Fruit fly (Drosophila melanogaster): ENCODE measurements around the gene CG16781.

CG16781 gene

dm6 chrX:3424963-3425362 is 38.9 kb downstream of the CG16781 start (continued):
- TF ChIP-seq CG12104 (GFP tag; optimal IDR thresholded peaks at IDR 0.05) (no peak), dan (GFP tag; IDR thresholded peaks at IDR 0.05) (peak; percentile 28; the same call in 1 of the 2 replicates), CG14710 (tag; optimal IDR thresholded peaks at IDR 0.05) (peak; percentile 58), CG6791 (GFP tag; IDR thresholded peaks at IDR 0.05; ENCODE audit: partially characterized antibody) (no peak), insv (GFP tag; optimal IDR thresholded peaks at IDR 0.05) (no peak), Dip3 (GFP tag; optimal IDR thresholded peaks at IDR 0.05) (peak; percentile 74), CG4282 (GFP tag; optimal IDR thresholded peaks at IDR 0.05) (no peak), NC2α (GFP tag; optimal IDR thresholded peaks at IDR 0.05) (no peak), CG5245 (GFP tag; optimal IDR thresholded peaks at IDR 0.05) (peak; percentile 68), Dad (GFP tag; optimal IDR thresholded peaks at IDR 0.05) (peak; percentile 62), CG4730 (GFP tag; IDR thresholded peaks at IDR 0.05) (peak; percentile 66), ind (GFP tag; optimal IDR thresholded peaks at IDR 0.05) (peak; percentile 78), ftz-f1 (GFP tag; optimal IDR thresholded peaks at IDR 0.05) (no peak), Dbx (GFP tag; IDR thresholded peaks at IDR 0.05) (peak; percentile 45; the same call in 1 of the 3 replicates), mirr (GFP tag; optimal IDR thresholded peaks at IDR 0.05) (no peak), Taf1 (GFP tag; IDR thresholded peaks at IDR 0.05) (peak; percentile 19; the same call in 1 of the 2 replicates), CG14965 (GFP tag; optimal IDR thresholded peaks at IDR 0.05; ENCODE audit: borderline replicate concordance) (no peak), Dp (GFP tag; optimal IDR thresholded peaks at IDR 0.05) (no peak), CG8388 (GFP tag; optimal IDR thresholded peaks at IDR 0.05) (peak; percentile 82), CG1647 (GFP tag; optimal IDR thresholded peaks at IDR 0.05) (peak; percentile 55), nmo (GFP tag; optimal IDR thresholded peaks at IDR 0.05) (peak; percentile 83), sim (GFP tag; IDR thresholded peaks at IDR 0.05) (peak; percentile 46; the same call in 1 of the 2 replicates), CG14441 (GFP tag; IDR thresholded peaks at IDR 0.05) (peak; percentile 83), Hr39 (optimal IDR thresholded peaks at IDR 0.05) (no peak), Ptx1 (GFP tag; IDR thresholded peaks at IDR 0.05) (peak; percentile 89), lov (optimal IDR thresholded peaks at IDR 0.05) (no peak), lov (GFP tag; IDR thresholded peaks at IDR 0.05) (peak; percentile 86), CG3407 (GFP tag; optimal IDR thresholded peaks at IDR 0.05) (peak; percentile 45), Eip74EF (GFP tag; optimal IDR thresholded peaks at IDR 0.05) (peak in 1 of 2 experiments; percentile 82), seq (GFP tag; IDR thresholded peaks at IDR 0.05) (peak; percentile 72), CG12299 (tag; optimal IDR thresholded peaks at IDR 0.05) (no peak), CG13287 (GFP tag; IDR thresholded peaks at IDR 0.05; ENCODE audit: partially characterized antibody) (no peak), Oli (tag; optimal IDR thresholded peaks at IDR 0.05) (peak; percentile 91), emc (GFP tag; optimal IDR thresholded peaks at IDR 0.05) (no peak), CG12071 (GFP tag; optimal IDR thresholded peaks at IDR 0.05) (peak; percentile 77), CG2199 (GFP tag; IDR thresholded peaks at IDR 0.05) (peak; percentile 42; the same call in 1 of the 3 replicates), CG10321 (GFP tag; IDR thresholded peaks at IDR 0.05) (peak; percentile 26; the same call in 1 of the 2 replicates), CG13123 (GFP tag; optimal IDR thresholded peaks at IDR 0.05) (peak; percentile 41), caup (GFP tag; optimal IDR thresholded peaks at IDR 0.05; ENCODE audit: severe bottlenecking) (peak; percentile 72), wdn (GFP tag; IDR thresholded peaks at IDR 0.05) (peak; percentile 71), hbn (GFP tag; IDR thresholded peaks at IDR 0.05; ENCODE audit: partially characterized antibody) (no peak), CG9609 (GFP tag; optimal IDR thresholded peaks at IDR 0.05) (peak; percentile 78), H2.0 (GFP tag; IDR thresholded peaks at IDR 0.05) (peak; percentile 79), CG6254 (GFP tag; optimal IDR thresholded peaks at IDR 0.05) (peak; percentile 47), CG8765 (GFP tag; IDR thresholded peaks at IDR 0.05) (peak; percentile 46; the same call in 1 of the 2 replicates), CG18011 (GFP tag; optimal IDR thresholded peaks at IDR 0.05) (peak; percentile 48), CG31365 (tag; optimal IDR thresholded peaks at IDR 0.05) (peak; percentile 36)
